Worm (Caenorhabditis elegans) whole organism, midembryonic: ENCODE data around the gene C28H8.7.

ENCODE experiments used
- T22C8.4 ChIP-seq: fragments of 200-800 bp; sonication (Bioruptor generic); IDR thresholded peaks from 2 replicates; pipeline ENCODE4 v1.3.6; 2022; ENCODE audit warnings: missing genetic modification characterization, missing compliant biosample characterization
- flt-1 ChIP-seq: fragments of 200-800 bp; sonication (Bioruptor generic); IDR thresholded peaks from 2 replicates; pipeline ENCODE4 v1.3.6; 2022; ENCODE audit warnings: missing genetic modification characterization, missing compliant biosample characterization
- klf-2 ChIP-seq: fragments of 200-800 bp; sonication (Bioruptor generic); conservative IDR thresholded peaks from 2 replicates; pipeline ENCODE4 v1.3.6; 2022; ENCODE audit warnings: missing genetic modification reagents, missing genetic modification characterization, missing compliant biosample characterization
- med-1 ChIP-seq: sonication (generic microtip); optimal IDR thresholded peaks from 2 replicates; lab custom pipeline; 2017; ENCODE audit warnings: missing genetic modification characterization, mild to moderate bottlenecking, missing compliant biosample characterization, antibody characterized with exemption, missing genetic modification reagents; ENCODE audit not compliant: insufficient read depth
- ztf-23 ChIP-seq: fragments of 200-800 bp; sonication (Bioruptor generic); IDR thresholded peaks from 2 replicates; pipeline ENCODE4 v1.3.6; 2022; ENCODE audit warnings: missing genetic modification reagents, missing genetic modification characterization, missing compliant biosample characterization

DNA sequence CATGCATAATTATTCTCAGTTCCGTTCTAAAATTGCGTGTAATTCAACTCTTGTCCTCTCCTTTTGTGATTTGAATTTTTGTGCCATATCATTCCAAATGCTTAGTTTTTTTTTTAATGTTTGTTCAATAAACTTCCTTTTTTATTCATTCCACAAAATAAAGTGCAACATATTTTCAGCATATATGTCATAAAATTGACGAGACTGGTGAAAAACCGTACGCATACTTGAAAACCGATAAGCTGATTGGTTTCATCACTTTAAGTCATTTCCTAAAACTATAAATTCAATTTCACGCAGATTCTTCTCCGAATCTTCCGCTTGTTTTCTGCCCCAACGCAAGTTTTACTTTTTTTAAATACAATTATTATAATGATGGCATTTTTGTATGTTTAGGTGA is 27.8 kb downstream of the C28H8.7 start, which contains the start of gene dpf-4:
- TF ChIP-seq med-1 (GFP tag; lab: Kevin White, UChicago) (no peak), ztf-23 (no peak), T22C8.4 (GFP tag; lab: Robert Waterston, UW) (no peak), flt-1 (no peak), klf-2 (GFP tag; lab: Robert Waterston, UW) (no peak)
